Worm (Caenorhabditis elegans): ENCODE results near the gene mig-15.

DNA sequence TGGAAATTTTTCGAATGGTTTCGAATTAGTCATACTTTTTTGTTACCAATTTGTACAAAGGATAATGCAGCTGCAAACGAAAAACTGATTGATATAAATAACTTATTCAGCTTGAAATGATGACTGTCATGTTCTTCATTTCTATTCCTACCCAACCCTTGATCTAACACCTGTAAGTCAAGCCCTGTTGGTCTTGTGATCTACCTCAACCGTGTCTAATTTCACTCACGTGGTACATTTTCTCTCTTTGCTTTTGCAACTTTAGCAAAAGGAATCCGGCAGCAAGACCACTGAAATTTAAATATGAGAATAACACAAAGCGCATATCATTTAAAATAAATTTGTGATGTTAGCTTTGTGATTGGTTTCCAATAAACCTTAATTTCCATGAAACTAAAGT is 24.4 kb downstream of the mig-15 start:
- no peak for TF ChIP-seq nfya-1 (tag; optimal IDR thresholded peaks at IDR 0.05; ENCODE audit: insufficient read depth)
- no peak for TF ChIP-seq mml-1 (tag; optimal IDR thresholded peaks at IDR 0.05)
- no peak for TF ChIP-seq elt-2 (tag; optimal IDR thresholded peaks at IDR 0.05)
- no peak for TF ChIP-seq daf-12 (tag; optimal IDR thresholded peaks at IDR 0.05)
